Fruit fly (Drosophila melanogaster): ENCODE data around the gene Oseg5.

Oseg5 gene

dm6 chr2L:20816140-20816539 lies 19.5 kb downstream of the Oseg5 start, which contains the start of gene CG33322:
Gene CG33322, minus strand, starts transcription at chr2L:20816240.
- TF ChIP-seq Pif1B (GFP tag; optimal IDR thresholded peaks at IDR 0.05) (no peak), CG10348 (GFP tag; IDR thresholded peaks at IDR 0.05) (no peak), CG34367 (tag; optimal IDR thresholded peaks at IDR 0.05) (no peak), CG32121 (GFP tag; IDR thresholded peaks at IDR 0.05) (no peak), Snoo (tag; optimal IDR thresholded peaks at IDR 0.05) (no peak), CG12605 (GFP tag; IDR thresholded peaks at IDR 0.05) (no peak), CG14655 (GFP tag; optimal IDR thresholded peaks at IDR 0.05) (no peak), fd96Ca (GFP tag; IDR thresholded peaks at IDR 0.05) (no peak), gl (tag; optimal IDR thresholded peaks at IDR 0.05) (no peak), CG17806 (tag; optimal IDR thresholded peaks at IDR 0.05) (no peak), D1 (tag; optimal IDR thresholded peaks at IDR 0.05) (no peak), CG15710 (tag; optimal IDR thresholded peaks at IDR 0.05) (no peak), CG9948 (tag; optimal IDR thresholded peaks at IDR 0.05) (no peak), Ets98B (GFP tag; IDR thresholded peaks at IDR 0.05) (no peak), CG8301 (tag; optimal IDR thresholded peaks at IDR 0.05) (no peak), rn (GFP tag; IDR thresholded peaks at IDR 0.05) (no peak), CG4496 (GFP tag; IDR thresholded peaks at IDR 0.05) (no peak), CG8159 (tag; optimal IDR thresholded peaks at IDR 0.05) (no peak), EcR (GFP tag; optimal IDR thresholded peaks at IDR 0.05) (no peak), CG13204 (GFP tag; optimal IDR thresholded peaks at IDR 0.05) (no peak)

dm6 chr2L:20812283-20813189 lies 23.1 kb downstream of the Oseg5 start:
- TF ChIP-seq gl (tag; optimal IDR thresholded peaks at IDR 0.05) (peak; percentile 43), CG15710 (tag; optimal IDR thresholded peaks at IDR 0.05) (peak; percentile 29), CG34367 (tag; optimal IDR thresholded peaks at IDR 0.05) (peak; percentile 10), Pif1B (GFP tag; optimal IDR thresholded peaks at IDR 0.05) (peak; percentile 40), CG13204 (GFP tag; optimal IDR thresholded peaks at IDR 0.05) (peak; percentile 17), rn (GFP tag; IDR thresholded peaks at IDR 0.05) (0 out of 2 replicates have a peak, but pooled peaks have one; percentile 18), CG8159 (tag; optimal IDR thresholded peaks at IDR 0.05) (peak; percentile 62), CG17806 (tag; optimal IDR thresholded peaks at IDR 0.05) (peak; percentile 49), Pif1A (GFP tag; optimal IDR thresholded peaks at IDR 0.05) (peak; percentile 6), CG9948 (tag; optimal IDR thresholded peaks at IDR 0.05) (peak; percentile 45), D1 (tag; optimal IDR thresholded peaks at IDR 0.05) (no peak), Ets98B (GFP tag; IDR thresholded peaks at IDR 0.05) (no peak), CG4496 (GFP tag; IDR thresholded peaks at IDR 0.05) (peak; percentile 52; the same call in 2 of the 3 replicates), EcR (GFP tag; optimal IDR thresholded peaks at IDR 0.05) (peak; percentile 91), CG8301 (tag; optimal IDR thresholded peaks at IDR 0.05) (no peak), CG14655 (GFP tag; optimal IDR thresholded peaks at IDR 0.05) (peak; percentile 17), Snoo (tag; optimal IDR thresholded peaks at IDR 0.05) (no peak)

- no peak; the same call in 1 of the 2 replicates for TF ChIP-seq CG12605 (GFP tag; IDR thresholded peaks at IDR 0.05)
- TF ChIP-seq Pif1A (GFP tag; optimal IDR thresholded peaks at IDR 0.05): peak; percentile 81
- no peak for TF ChIP-seq D1 (tag; optimal IDR thresholded peaks at IDR 0.05)
- no peak for TF ChIP-seq Snoo (tag; optimal IDR thresholded peaks at IDR 0.05)
- TF ChIP-seq EcR (GFP tag; optimal IDR thresholded peaks at IDR 0.05): peak; percentile 37
- peak; percentile 74 for TF ChIP-seq CG17806 (tag; optimal IDR thresholded peaks at IDR 0.05)
- TF ChIP-seq CG13204 (GFP tag; optimal IDR thresholded peaks at IDR 0.05): no peak
- TF ChIP-seq CG15710 (tag; optimal IDR thresholded peaks at IDR 0.05): peak; percentile 63
- TF ChIP-seq CG14655 (GFP tag; optimal IDR thresholded peaks at IDR 0.05): peak; percentile 86
- TF ChIP-seq fd96Ca (GFP tag; IDR thresholded peaks at IDR 0.05): peak; percentile 71
- TF ChIP-seq CG10348 (GFP tag; IDR thresholded peaks at IDR 0.05): peak; percentile 30; the same call in 1 of the 2 replicates
- TF ChIP-seq CG34367 (tag; optimal IDR thresholded peaks at IDR 0.05): peak; percentile 53
- TF ChIP-seq CG32121 (GFP tag; IDR thresholded peaks at IDR 0.05): peak; percentile 85
- TF ChIP-seq CG8301 (tag; optimal IDR thresholded peaks at IDR 0.05): peak; percentile 85
- peak; percentile 65 for TF ChIP-seq CG9948 (tag; optimal IDR thresholded peaks at IDR 0.05)
- TF ChIP-seq gl (tag; optimal IDR thresholded peaks at IDR 0.05): no peak
- TF ChIP-seq rn (GFP tag; IDR thresholded peaks at IDR 0.05): peak; percentile 59; the same call in 1 of the 2 replicates
- peak; percentile 90 for TF ChIP-seq Ets98B (GFP tag; IDR thresholded peaks at IDR 0.05)
- peak; percentile 86 for TF ChIP-seq CG4496 (GFP tag; IDR thresholded peaks at IDR 0.05)
- peak; percentile 54 for TF ChIP-seq Pif1B (GFP tag; optimal IDR thresholded peaks at IDR 0.05)
- TF ChIP-seq CG8159 (tag; optimal IDR thresholded peaks at IDR 0.05): peak; percentile 65
These were observed 24.5 kb downstream of the Oseg5 start for dm6 chr2L:20811039-20811652.

dm6 chr2L:20809229-20809628 lies 26.4 kb downstream of the Oseg5 start:
- TF ChIP-seq CG9948 (tag; optimal IDR thresholded peaks at IDR 0.05) (no peak), CG32121 (GFP tag; IDR thresholded peaks at IDR 0.05) (peak; percentile 59), CG14655 (GFP tag; optimal IDR thresholded peaks at IDR 0.05) (peak; percentile 24), CG15710 (tag; optimal IDR thresholded peaks at IDR 0.05) (no peak), CG12605 (GFP tag; IDR thresholded peaks at IDR 0.05) (no peak), EcR (GFP tag; optimal IDR thresholded peaks at IDR 0.05) (no peak), Pif1B (GFP tag; optimal IDR thresholded peaks at IDR 0.05) (no peak), Snoo (tag; optimal IDR thresholded peaks at IDR 0.05) (no peak), fd96Ca (GFP tag; IDR thresholded peaks at IDR 0.05) (peak; percentile 60), D1 (tag; optimal IDR thresholded peaks at IDR 0.05) (no peak), CG10348 (GFP tag; IDR thresholded peaks at IDR 0.05) (no peak), Pif1A (GFP tag; optimal IDR thresholded peaks at IDR 0.05) (peak; percentile 2), gl (tag; optimal IDR thresholded peaks at IDR 0.05) (no peak), CG8301 (tag; optimal IDR thresholded peaks at IDR 0.05) (no peak), CG13204 (GFP tag; optimal IDR thresholded peaks at IDR 0.05) (no peak), Ets98B (GFP tag; IDR thresholded peaks at IDR 0.05) (peak; percentile 69), CG8159 (tag; optimal IDR thresholded peaks at IDR 0.05) (peak; percentile 37), CG17806 (tag; optimal IDR thresholded peaks at IDR 0.05) (peak; percentile 29), rn (GFP tag; IDR thresholded peaks at IDR 0.05) (no peak), CG4496 (GFP tag; IDR thresholded peaks at IDR 0.05) (peak; percentile 64; the same call in 1 of the 3 replicates), CG34367 (tag; optimal IDR thresholded peaks at IDR 0.05) (no peak)
